Worm (Caenorhabditis elegans): ENCODE results near the gene osm-6.

ce11 chrV:11940329-11940728 is 13.1 kb upstream of the osm-6 start:
- TF ChIP-seq unc-86 (tag; optimal IDR thresholded peaks at IDR 0.05) = no peak
- TF ChIP-seq nhr-76 (tag; optimal IDR thresholded peaks at IDR 0.05) = no peak
- no peak for TF ChIP-seq tlp-1 (tag; optimal IDR thresholded peaks at IDR 0.05)
- no peak for TF ChIP-seq C16A3.4 (tag; optimal IDR thresholded peaks at IDR 0.05)
- no peak for TF ChIP-seq fos-1 (tag; optimal IDR thresholded peaks at IDR 0.05)
- TF ChIP-seq lsy-2 (tag; optimal IDR thresholded peaks at IDR 0.05) = no peak
- no peak for TF ChIP-seq sptf-1 (tag; optimal IDR thresholded peaks at IDR 0.05)
- no peak for TF ChIP-seq ztf-4 (tag; optimal IDR thresholded peaks at IDR 0.05)
- no peak for TF ChIP-seq lin-14 (GFP tag; optimal IDR thresholded peaks at IDR 0.05)
- no peak for TF ChIP-seq nhr-71 (tag; optimal IDR thresholded peaks at IDR 0.05)

Measured in whole organism, L1 larva.